Worm (Caenorhabditis elegans) whole organism, L4 larva: Measurements from ENCODE around the gene ckb-1.
"Not testable (repeated sequence)": the region's sequence is repeated elsewhere in the genome, so short reads cannot be mapped to it uniquely, and the experiment has no call there.

Experiments used
- F49E8.2 ChIP-seq: sonication (generic microtip); optimal IDR thresholded peaks from 2 replicates; lab custom pipeline; 2016; ENCODE audit warnings: missing compliant biosample characterization, mild to moderate bottlenecking, missing genetic modification characterization, borderline replicate concordance
- ZK546.5 ChIP-seq, 2 experiments: sonication (generic microtip); optimal IDR thresholded peaks; 2 replicates each; lab custom pipeline; 2017; ENCODE audit warnings: missing biosample characterization in 2 of 2, missing genetic modification characterization in 2 of 2
- ama-1 ChIP-seq: fragments of 150-350 bp; optimal IDR thresholded peaks from 2 replicates; lab custom pipeline; 2014; ENCODE audit warnings: inconsistent platforms, mixed read lengths
- ceh-82 ChIP-seq: sonication (generic microtip); optimal IDR thresholded peaks from 2 replicates; lab custom pipeline; 2017; ENCODE audit warnings: missing biosample characterization, missing genetic modification characterization
- fkh-10 ChIP-seq: fragments of 150-350 bp; optimal IDR thresholded peaks from 2 replicates; lab custom pipeline; 2014; ENCODE audit warnings: missing biosample characterization, missing genetic modification reagents, missing genetic modification characterization
- mep-1 ChIP-seq: fragments of 150-350 bp; sonication (generic microtip); optimal IDR thresholded peaks from 3 replicates; lab custom pipeline; 2014; ENCODE audit warnings: missing biosample characterization, missing genetic modification characterization
- mes-2 ChIP-seq: sonication (generic microtip); optimal IDR thresholded peaks from 2 replicates; lab custom pipeline; 2016; ENCODE audit warnings: missing genotype, mild to moderate bottlenecking, missing genetic modification characterization, missing compliant biosample characterization; ENCODE audit not compliant: poor library complexity, severe bottlenecking
- nhr-11 ChIP-seq: fragments of 150-350 bp; optimal IDR thresholded peaks from 2 replicates; lab custom pipeline; 2014; ENCODE audit warnings: missing biosample characterization, missing genetic modification characterization
- nhr-28 ChIP-seq: fragments of 150-350 bp; optimal IDR thresholded peaks from 2 replicates; lab custom pipeline; 2014; ENCODE audit warnings: missing biosample characterization, missing genetic modification characterization
- pha-4 ChIP-seq, 2 experiments: fragments of 150-350 bp in 1 of 2; fragments of 200-800 bp in 1 of 2; sonication (Bioruptor generic) in 1 of 2; IDR thresholded peaks in 1 of 2; optimal IDR thresholded peaks in 1 of 2; 2 replicates each; pipeline versions ENCODE4 v1.3.6 to Lab custom; 2014 to 2022; ENCODE audit warnings: missing genetic modification characterization in 2 of 2, missing genetic modification reagents in 2 of 2, missing biosample characterization in 1 of 2, missing compliant biosample characterization in 1 of 2
- pqm-1 ChIP-seq: sonication (generic microtip); optimal IDR thresholded peaks from 2 replicates; lab custom pipeline; 2017; ENCODE audit warnings: missing biosample characterization, missing genetic modification characterization
- rbr-2 ChIP-seq: sonication (generic microtip); optimal IDR thresholded peaks from 2 replicates; lab custom pipeline; 2016; ENCODE audit warnings: missing genotype, missing genetic modification characterization, missing compliant biosample characterization
- skn-1 ChIP-seq: fragments of 150-350 bp; optimal IDR thresholded peaks from 2 replicates; lab custom pipeline; 2014; ENCODE audit warnings: missing biosample characterization, missing genetic modification characterization
- unc-62 ChIP-seq, 3 experiments: fragments of 150-350 bp in 1 of 3; sonication (generic microtip); optimal IDR thresholded peaks in 2 of 3; peaks in 1 of 3; 1 replicate in 1 of 3; 2 replicates in 2 of 3; lab custom pipeline; 2014 to 2017; ENCODE audit warnings: missing biosample characterization in 3 of 3, missing genetic modification characterization in 3 of 3, missing genetic modification reagents in 3 of 3, missing genotype in 1 of 3

DNA sequence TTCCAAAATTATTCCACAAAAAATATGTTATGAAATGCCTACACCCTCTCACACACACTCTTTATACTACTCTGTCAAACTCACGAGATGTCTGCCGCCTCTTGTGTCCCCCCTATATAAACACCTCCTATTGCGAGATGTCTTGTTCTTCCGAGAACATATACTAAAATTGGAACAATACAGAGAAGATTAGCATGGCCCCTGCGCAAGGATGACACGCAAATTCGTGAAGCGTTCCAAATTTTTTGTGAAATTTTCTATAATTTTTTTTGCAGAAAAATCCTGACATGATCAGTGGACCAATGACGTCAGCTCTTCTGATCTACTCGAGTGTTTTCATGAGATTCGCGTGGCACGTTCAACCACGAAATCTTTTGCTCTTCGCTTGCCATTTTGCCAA lies 49.0 kb downstream of the ckb-1 start:
- peak; percentile 76 for TF ChIP-seq pha-4 (GFP tag; IDR thresholded peaks at IDR 0.05; lab: Robert Waterston, UW)
- TF ChIP-seq pha-4 (tag; optimal IDR thresholded peaks at IDR 0.05; lab: Kevin White, UChicago); nhr-11 (tag; lab: Kevin White, UChicago); nhr-28 (tag; lab: Kevin White, UChicago); pqm-1 (tag; lab: Kevin White, UChicago); ceh-82 (tag; lab: Kevin White, UChicago); unc-62 (GFP tag; optimal IDR thresholded peaks at IDR 0.05 in 1 of 2; lab: Kevin White, UChicago); unc-62 (tag; optimal IDR thresholded peaks at IDR 0.05; lab: Kevin White, UChicago); skn-1 (tag; lab: Kevin White, UChicago); fkh-10 (GFP tag; lab: Kevin White, UChicago); ama-1 (lab: Kevin White, UChicago); F49E8.2 (tag; lab: Kevin White, UChicago); ZK546.5 (tag; optimal IDR thresholded peaks at IDR 0.05; lab: Kevin White, UChicago): not testable (repeated sequence)
- peak; percentile 65 for TF ChIP-seq rbr-2 (tag; lab: Kevin White, UChicago)
- peak; percentile 56 for TF ChIP-seq mep-1 (tag; lab: Kevin White, UChicago)
- TF ChIP-seq mes-2 (tag; lab: Kevin White, UChicago): peak; percentile 67
